Fruit fly (Drosophila melanogaster) whole organism, embryonic: Measurements from ENCODE around the gene CG12010.

Experiments used
- Aef1 ChIP-seq: fragments of 200-800 bp; sonication (Bioruptor generic); IDR thresholded peaks from 3 replicates; pipeline ENCODE4 v1.3.6; 2022; ENCODE audit warnings: missing biosample characterization, missing genetic modification characterization
- CG10267 ChIP-seq: fragments of 200-800 bp; sonication (Bioruptor generic); optimal IDR thresholded peaks from 2 replicates; lab custom pipeline; 2018; ENCODE audit warnings: missing biosample characterization, mild to moderate bottlenecking, missing genetic modification characterization, moderate library complexity
- CG10565 ChIP-seq: fragments of 200-800 bp; sonication (Bioruptor generic); optimal IDR thresholded peaks from 3 replicates; lab custom pipeline; 2016; ENCODE audit warnings: missing biosample characterization, mild to moderate bottlenecking, missing genetic modification characterization
- CG11695 ChIP-seq: fragments of 200-800 bp; sonication (Bioruptor generic); IDR thresholded peaks from 3 replicates; pipeline ENCODE4 v1.3.6; 2022; ENCODE audit warnings: missing biosample characterization, missing genetic modification characterization
- CG12391 ChIP-seq: fragments of 200-800 bp; sonication (Bioruptor generic); optimal IDR thresholded peaks from 3 replicates; lab custom pipeline; 2018; ENCODE audit warnings: missing biosample characterization, mild to moderate bottlenecking, missing genetic modification characterization, moderate library complexity
- CG13775 ChIP-seq: fragments of 200-800 bp; sonication (Bioruptor generic); optimal IDR thresholded peaks from 3 replicates; lab custom pipeline; 2017; ENCODE audit warnings: missing biosample characterization, mild to moderate bottlenecking, missing genetic modification characterization
- CG1529 ChIP-seq: fragments of 200-800 bp; sonication (Bioruptor generic); optimal IDR thresholded peaks from 3 replicates; lab custom pipeline; 2018; ENCODE audit warnings: missing biosample characterization, missing genetic modification characterization
- CG15696 ChIP-seq: fragments of 200-800 bp; sonication (Bioruptor generic); optimal IDR thresholded peaks from 2 replicates; lab custom pipeline; 2019; ENCODE audit warnings: missing biosample characterization, mild to moderate bottlenecking, missing genetic modification characterization, moderate library complexity
- CG17328 ChIP-seq: fragments of 200-800 bp; sonication (Bioruptor generic); IDR thresholded peaks from 2 replicates; pipeline ENCODE4 v1.3.6; 2022; ENCODE audit warnings: missing biosample characterization, missing genetic modification characterization
- CG17829 ChIP-seq: fragments of 200-800 bp; optimal IDR thresholded peaks from 2 replicates; lab custom pipeline; 2019; ENCODE audit warnings: missing biosample characterization, mild to moderate bottlenecking, missing genetic modification characterization, moderate library complexity
- CG18262 ChIP-seq: fragments of 200-800 bp; optimal IDR thresholded peaks from 3 replicates; lab custom pipeline; 2019; ENCODE audit warnings: missing biosample characterization, mild to moderate bottlenecking, missing genetic modification characterization, moderate library complexity
- CG18599 ChIP-seq: fragments of 200-800 bp; sonication (Bioruptor generic); optimal IDR thresholded peaks from 3 replicates; lab custom pipeline; 2017; ENCODE audit warnings: missing biosample characterization, missing genetic modification characterization, mild to moderate bottlenecking, moderate library complexity, missing genetic modification reagents
- CG18764 ChIP-seq: fragments of 200-800 bp; sonication (Bioruptor generic); optimal IDR thresholded peaks from 3 replicates; lab custom pipeline; 2016; ENCODE audit warnings: missing biosample characterization, missing genetic modification characterization
- CG2202 ChIP-seq: fragments of 200-800 bp; sonication (Bioruptor generic); optimal IDR thresholded peaks from 2 replicates; lab custom pipeline; 2018; ENCODE audit warnings: missing biosample characterization, mild to moderate bottlenecking, missing genetic modification characterization
- CG2875 ChIP-seq: fragments of 200-800 bp; sonication (Bioruptor generic); optimal IDR thresholded peaks from 2 replicates; lab custom pipeline; 2017; ENCODE audit warnings: missing biosample characterization, mild to moderate bottlenecking, missing genetic modification characterization, missing genetic modification reagents
- CG3281 ChIP-seq: fragments of 200-800 bp; sonication (Bioruptor generic); optimal IDR thresholded peaks from 3 replicates; lab custom pipeline; 2017; ENCODE audit warnings: missing biosample characterization, mild to moderate bottlenecking, missing genetic modification characterization
- CG3995 ChIP-seq: fragments of 200-800 bp; sonication (Bioruptor generic); optimal IDR thresholded peaks from 3 replicates; lab custom pipeline; 2016; ENCODE audit warnings: missing biosample characterization, missing genetic modification characterization
- CG4360 ChIP-seq: fragments of 200-800 bp; sonication (Bioruptor generic); IDR thresholded peaks from 2 replicates; pipeline ENCODE4 v1.3.6; 2022; ENCODE audit warnings: missing biosample characterization, missing genetic modification characterization
- CG4404 ChIP-seq: fragments of 200-800 bp; sonication (Bioruptor generic); IDR thresholded peaks from 2 replicates; pipeline ENCODE4 v1.3.6; 2022; ENCODE audit warnings: missing biosample characterization, missing genetic modification characterization
- CG4424 ChIP-seq: fragments of 200-800 bp; sonication (Bioruptor generic); optimal IDR thresholded peaks from 3 replicates; lab custom pipeline; 2016; ENCODE audit warnings: missing biosample characterization, missing genetic modification characterization
- CG4707 ChIP-seq: fragments of 200-800 bp; sonication (Bioruptor generic); optimal IDR thresholded peaks from 2 replicates; lab custom pipeline; 2018; ENCODE audit warnings: missing biosample characterization, mild to moderate bottlenecking, missing genetic modification characterization, moderate library complexity
- CG6254 ChIP-seq: fragments of 200-800 bp; sonication (Bioruptor generic); optimal IDR thresholded peaks from 3 replicates; lab custom pipeline; 2017; ENCODE audit warnings: mild to moderate bottlenecking, missing biosample characterization, missing genetic modification reagents, missing genetic modification characterization
- CG7745 ChIP-seq: fragments of 200-800 bp; sonication (Bioruptor generic); optimal IDR thresholded peaks from 2 replicates; lab custom pipeline; 2018; ENCODE audit warnings: missing biosample characterization, mild to moderate bottlenecking, missing genetic modification characterization, moderate library complexity
- Chrac-16 ChIP-seq: fragments of 200-800 bp; sonication (Bioruptor generic); optimal IDR thresholded peaks from 3 replicates; lab custom pipeline; 2016; ENCODE audit warnings: missing biosample characterization, missing genetic modification characterization
- D ChIP-seq, 2 experiments: fragments of 200-800 bp in 1 of 2; fragments of >200 bp in 1 of 2; sonication (Bioruptor generic) in 1 of 2; optimal IDR thresholded peaks; 2 replicates in 1 of 2; 3 replicates in 1 of 2; lab custom pipeline; 2017; ENCODE audit warnings: mild to moderate bottlenecking in 1 of 2, missing biosample characterization in 1 of 2, missing genetic modification characterization in 1 of 2, missing genetic modification reagents in 1 of 2
- Hmr ChIP-seq: fragments of 200-800 bp; sonication (Bioruptor generic); optimal IDR thresholded peaks from 3 replicates; lab custom pipeline; 2017; ENCODE audit warnings: mild to moderate bottlenecking, missing biosample characterization, missing genetic modification reagents, missing genetic modification characterization
- Hr78 ChIP-seq, 2 experiments: fragments of 200-800 bp in 1 of 2; fragments of >200 bp in 1 of 2; sonication (Bioruptor generic) in 1 of 2; optimal IDR thresholded peaks; 2 replicates each; lab custom pipeline; 2017 to 2019; ENCODE audit warnings: missing biosample characterization in 2 of 2, missing genetic modification characterization in 2 of 2, mild to moderate bottlenecking in 1 of 2, moderate library complexity in 1 of 2
- Mes4 ChIP-seq: fragments of 200-800 bp; sonication (Bioruptor generic); optimal IDR thresholded peaks from 2 replicates; lab custom pipeline; 2016; ENCODE audit warnings: missing biosample characterization, missing genetic modification characterization
- TFAM ChIP-seq: fragments of 200-800 bp; sonication (Bioruptor generic); optimal IDR thresholded peaks from 2 replicates; lab custom pipeline; 2017; ENCODE audit warnings: missing biosample characterization, missing genetic modification characterization, inconsistent platforms
- Usf ChIP-seq: fragments of 200-800 bp; sonication (Bioruptor generic); optimal IDR thresholded peaks from 2 replicates; lab custom pipeline; 2017; ENCODE audit warnings: missing genotype, missing biosample characterization, missing genetic modification characterization
- bsh ChIP-seq, 2 experiments: fragments of 200-800 bp; sonication (Bioruptor generic); optimal IDR thresholded peaks; 2 replicates each; lab custom pipeline; 2017 to 2018; ENCODE audit warnings: mild to moderate bottlenecking in 2 of 2, missing biosample characterization in 2 of 2, missing genetic modification characterization in 2 of 2, moderate library complexity in 1 of 2
- disco-r ChIP-seq: fragments of 200-800 bp; sonication (Bioruptor generic); optimal IDR thresholded peaks from 2 replicates; lab custom pipeline; 2016; ENCODE audit warnings: missing biosample characterization, missing genetic modification characterization
- en ChIP-seq: fragments of 200-800 bp; sonication (Bioruptor generic); optimal IDR thresholded peaks from 2 replicates; lab custom pipeline; 2016; ENCODE audit warnings: missing biosample characterization, missing genetic modification characterization
- fd64A ChIP-seq: fragments of 200-800 bp; sonication (Bioruptor generic); optimal IDR thresholded peaks from 3 replicates; lab custom pipeline; 2018; ENCODE audit warnings: missing biosample characterization, mild to moderate bottlenecking, missing genetic modification characterization
- fd96Cb ChIP-seq: fragments of 200-800 bp; sonication (Bioruptor generic); optimal IDR thresholded peaks from 2 replicates; lab custom pipeline; 2018; ENCODE audit warnings: missing biosample characterization, mild to moderate bottlenecking, missing genetic modification characterization, moderate library complexity
- grau ChIP-seq: fragments of 200-800 bp; optimal IDR thresholded peaks from 3 replicates; lab custom pipeline; 2019; ENCODE audit warnings: missing biosample characterization, mild to moderate bottlenecking, missing genetic modification characterization, moderate library complexity
- ind ChIP-seq: fragments of 200-800 bp; sonication (Bioruptor generic); optimal IDR thresholded peaks from 3 replicates; lab custom pipeline; 2016; ENCODE audit warnings: missing biosample characterization, missing genetic modification characterization
- lbe ChIP-seq: fragments of 200-800 bp; sonication (Bioruptor generic); optimal IDR thresholded peaks from 2 replicates; lab custom pipeline; 2016; ENCODE audit warnings: missing biosample characterization, mild to moderate bottlenecking, missing genetic modification characterization
- lov ChIP-seq, 2 experiments: fragments of 200-800 bp in 1 of 2; fragments of >200 bp in 1 of 2; sonication (Bioruptor generic) in 1 of 2; IDR thresholded peaks in 1 of 2; optimal IDR thresholded peaks in 1 of 2; 2 replicates in 1 of 2; 3 replicates in 1 of 2; pipeline versions ENCODE4 v1.3.6 to Lab custom; 2017 to 2022; ENCODE audit warnings: missing biosample characterization in 1 of 2, missing genetic modification characterization in 1 of 2
- pfk ChIP-seq: fragments of 200-800 bp; sonication (Bioruptor generic); optimal IDR thresholded peaks from 2 replicates; lab custom pipeline; 2018; ENCODE audit warnings: missing biosample characterization, mild to moderate bottlenecking, missing genetic modification characterization, moderate library complexity
- pho ChIP-seq: fragments of 200-800 bp; sonication (Bioruptor generic); optimal IDR thresholded peaks from 2 replicates; lab custom pipeline; 2016; ENCODE audit warnings: missing biosample characterization, missing genetic modification characterization
- sens ChIP-seq: fragments of 200-800 bp; sonication (Bioruptor generic); peaks from one replicate; lab custom pipeline; 2016; ENCODE audit warnings: missing biosample characterization, missing genetic modification characterization
- so ChIP-seq: fragments of 200-800 bp; sonication (Bioruptor generic); IDR thresholded peaks from 3 replicates; pipeline ENCODE4 v1.3.6; 2022; ENCODE audit warnings: missing biosample characterization, missing genetic modification characterization
- tgo ChIP-seq: fragments of 200-800 bp; sonication (Bioruptor generic); IDR thresholded peaks from 3 replicates; pipeline ENCODE4 v1.3.6; 2022; ENCODE audit warnings: missing biosample characterization, missing genetic modification characterization
- trh ChIP-seq: fragments of 200-800 bp; sonication (Bioruptor generic); optimal IDR thresholded peaks from 2 replicates; lab custom pipeline; 2016; ENCODE audit warnings: missing biosample characterization, missing genetic modification characterization
- unpg ChIP-seq: fragments of 200-800 bp; sonication (Bioruptor generic); optimal IDR thresholded peaks from 3 replicates; lab custom pipeline; 2018; ENCODE audit warnings: missing biosample characterization, mild to moderate bottlenecking, missing genetic modification characterization, moderate library complexity
- wek ChIP-seq: fragments of 200-800 bp; sonication (Bioruptor generic); optimal IDR thresholded peaks from 3 replicates; lab custom pipeline; 2018; ENCODE audit warnings: missing biosample characterization, mild to moderate bottlenecking, missing genetic modification characterization, moderate library complexity
- zen ChIP-seq: fragments of 200-800 bp; sonication (Bioruptor generic); optimal IDR thresholded peaks from 3 replicates; lab custom pipeline; 2018; ENCODE audit warnings: missing biosample characterization, mild to moderate bottlenecking, missing genetic modification characterization, moderate library complexity
- zf30C ChIP-seq: fragments of 200-800 bp; sonication (Bioruptor generic); optimal IDR thresholded peaks from 3 replicates; lab custom pipeline; 2018; ENCODE audit warnings: missing biosample characterization, mild to moderate bottlenecking, missing genetic modification characterization

CG12010 gene

dm6 chr3L:3397849-3398248 is 23.8 kb downstream of the CG12010 start:
- peak; percentile 58 for TF ChIP-seq CG4404
- no peak for TF ChIP-seq Hr78 (GFP tag; optimal IDR thresholded peaks at IDR 0.05; lab: Kevin White, UChicago)
- no peak for TF ChIP-seq ind (GFP tag; lab: Kevin White, UChicago)
- peak; percentile 28 for TF ChIP-seq zen (tag; lab: Kevin White, UChicago)
- TF ChIP-seq CG4424 (GFP tag; lab: Kevin White, UChicago) = peak; percentile 39
- TF ChIP-seq CG10565 (GFP tag; lab: Kevin White, UChicago) = no peak
- no peak for TF ChIP-seq CG3281 (GFP tag; lab: Kevin White, UChicago)
- peak; percentile 3 for TF ChIP-seq CG2875 (GFP tag; lab: Kevin White, UChicago)
- TF ChIP-seq CG4360 = no peak
- no peak for TF ChIP-seq Usf (GFP tag; lab: Kevin White, UChicago)
- peak; percentile 3 for TF ChIP-seq fd96Cb (tag; lab: Kevin White, UChicago)
- no peak for TF ChIP-seq CG18764
- no peak for TF ChIP-seq tgo (GFP tag; lab: Robert Waterston, UW)
- TF ChIP-seq so (GFP tag; lab: Robert Waterston, UW) = no peak
- TF ChIP-seq bsh (GFP tag; optimal IDR thresholded peaks at IDR 0.05; lab: Kevin White, UChicago) = peak; percentile 37 to 71
- no peak for TF ChIP-seq CG3995 (GFP tag; lab: Kevin White, UChicago)
- peak; percentile 15 for TF ChIP-seq CG12391 (tag; lab: Kevin White, UChicago)
- TF ChIP-seq unpg (GFP tag; lab: Kevin White, UChicago) = peak; percentile 25
- TF ChIP-seq CG2202 (tag; lab: Kevin White, UChicago) = no peak
- TF ChIP-seq pfk = no peak
- TF ChIP-seq CG1529 (GFP tag; lab: Kevin White, UChicago) = no peak
- no peak for TF ChIP-seq lov (optimal IDR thresholded peaks at IDR 0.05; lab: Kevin White, UChicago)
- TF ChIP-seq lov (GFP tag; IDR thresholded peaks at IDR 0.05; lab: Robert Waterston, UW) = 0 out of 3 replicates have a peak, but pooled peaks have one; percentile 36
- no peak for TF ChIP-seq D (optimal IDR thresholded peaks at IDR 0.05; lab: Kevin White, UChicago)
- TF ChIP-seq D (GFP tag; optimal IDR thresholded peaks at IDR 0.05; lab: Kevin White, UChicago) = peak; percentile 35
- no peak for TF ChIP-seq en (GFP tag; lab: Kevin White, UChicago)
- peak; percentile 32 for TF ChIP-seq CG18262 (tag; lab: Kevin White, UChicago)
- TF ChIP-seq CG15696 = peak; percentile 63
- no peak for TF ChIP-seq Aef1 (GFP tag; lab: Robert Waterston, UW)
- TF ChIP-seq zf30C (GFP tag; lab: Kevin White, UChicago) = peak; percentile 56
- TF ChIP-seq grau (tag; lab: Kevin White, UChicago) = peak; percentile 7
- TF ChIP-seq wek = no peak
- no peak for TF ChIP-seq Mes4 (GFP tag; lab: Kevin White, UChicago)
- no peak for TF ChIP-seq Hmr (GFP tag; lab: Kevin White, UChicago)
- no peak for TF ChIP-seq CG6254 (GFP tag; lab: Kevin White, UChicago)
- TF ChIP-seq CG7745 (tag; lab: Kevin White, UChicago) = no peak
- no peak for TF ChIP-seq trh (GFP tag; lab: Kevin White, UChicago)
- TF ChIP-seq TFAM (GFP tag; lab: Kevin White, UChicago) = no peak
- TF ChIP-seq CG10267 (tag; lab: Kevin White, UChicago) = peak; percentile 1
- no peak for TF ChIP-seq CG18599 (GFP tag; lab: Kevin White, UChicago)
- TF ChIP-seq CG17829 (tag; lab: Kevin White, UChicago) = peak; percentile 8
- no peak for TF ChIP-seq CG11695
- peak; percentile 80 for TF ChIP-seq lbe (GFP tag; lab: Kevin White, UChicago)
- 0 out of 2 replicates have a peak, but pooled peaks have one; percentile 14 for TF ChIP-seq CG17328 (GFP tag; lab: Robert Waterston, UW)
- TF ChIP-seq sens (GFP tag; lab: Kevin White, UChicago) = peak; percentile 83
- TF ChIP-seq fd64A (GFP tag; lab: Kevin White, UChicago) = no peak
- TF ChIP-seq CG4707 (GFP tag; lab: Kevin White, UChicago) = no peak
- no peak for TF ChIP-seq disco-r (GFP tag; lab: Kevin White, UChicago)
- TF ChIP-seq pho (GFP tag; lab: Kevin White, UChicago) = no peak
- peak; percentile 5 for TF ChIP-seq CG13775
- TF ChIP-seq Chrac-16 = peak; percentile 23
